Fruit fly (Drosophila melanogaster) whole organism, embryonic: Measurements from ENCODE around the gene Trm7-32.

ENCODE experiments used
- Bdp1 ChIP-seq: fragments of 200-800 bp; sonication (Bioruptor generic); optimal IDR thresholded peaks from 3 replicates; lab custom pipeline; 2016; ENCODE audit warnings: missing biosample characterization, missing genetic modification characterization
- BtbVII ChIP-seq: fragments of 200-800 bp; sonication (Bioruptor generic); optimal IDR thresholded peaks from 3 replicates; lab custom pipeline; 2017; ENCODE audit warnings: missing biosample characterization, mild to moderate bottlenecking, missing genetic modification characterization
- C15 ChIP-seq: fragments of 200-800 bp; sonication (Bioruptor generic); IDR thresholded peaks from 3 replicates; pipeline ENCODE4 v1.3.6; 2022; ENCODE audit warnings: missing biosample characterization, missing genetic modification characterization
- CG12744 ChIP-seq: fragments of 200-800 bp; sonication (Bioruptor generic); optimal IDR thresholded peaks from 2 replicates; lab custom pipeline; 2016; ENCODE audit warnings: missing biosample characterization, missing genetic modification characterization
- CG14710 ChIP-seq: fragments of 200-800 bp; sonication (Bioruptor generic); optimal IDR thresholded peaks from 3 replicates; lab custom pipeline; 2019; ENCODE audit warnings: missing biosample characterization, mild to moderate bottlenecking, missing genetic modification characterization, moderate library complexity
- CG15011 ChIP-seq: fragments of 200-800 bp; sonication (Bioruptor generic); optimal IDR thresholded peaks from 3 replicates; lab custom pipeline; 2018; ENCODE audit warnings: missing biosample characterization, mild to moderate bottlenecking, missing genetic modification characterization
- CG15073 ChIP-seq: fragments of 200-800 bp; sonication (Bioruptor generic); optimal IDR thresholded peaks from 2 replicates; lab custom pipeline; 2016; ENCODE audit warnings: missing biosample characterization, missing genetic modification characterization
- CG1647 ChIP-seq: fragments of 200-800 bp; sonication (Bioruptor generic); optimal IDR thresholded peaks from 3 replicates; lab custom pipeline; 2016; ENCODE audit warnings: missing biosample characterization, missing genetic modification characterization
- CG16815 ChIP-seq: fragments of 200-800 bp; sonication (Bioruptor generic); optimal IDR thresholded peaks from 3 replicates; lab custom pipeline; 2017; ENCODE audit warnings: missing biosample characterization, mild to moderate bottlenecking, missing genetic modification characterization
- CG17385 ChIP-seq: fragments of 200-800 bp; sonication (Bioruptor generic); optimal IDR thresholded peaks from 3 replicates; lab custom pipeline; 2018; ENCODE audit warnings: missing biosample characterization, mild to moderate bottlenecking, missing genetic modification characterization
- CG17829 ChIP-seq: fragments of 200-800 bp; optimal IDR thresholded peaks from 2 replicates; lab custom pipeline; 2019; ENCODE audit warnings: missing biosample characterization, mild to moderate bottlenecking, missing genetic modification characterization, moderate library complexity
- CG1792 ChIP-seq: fragments of 200-800 bp; sonication (Bioruptor generic); optimal IDR thresholded peaks from 2 replicates; lab custom pipeline; 2016; ENCODE audit warnings: missing biosample characterization, missing genetic modification characterization
- CG2120 ChIP-seq: fragments of 200-800 bp; sonication (Bioruptor generic); optimal IDR thresholded peaks from 3 replicates; lab custom pipeline; 2016; ENCODE audit warnings: missing biosample characterization, missing genetic modification characterization
- CG31388 ChIP-seq: fragments of 200-800 bp; sonication (Bioruptor generic); optimal IDR thresholded peaks from 2 replicates; lab custom pipeline; 2016; ENCODE audit warnings: missing biosample characterization, missing genetic modification characterization
- CG7786 ChIP-seq: fragments of 200-800 bp; sonication (Bioruptor generic); optimal IDR thresholded peaks from 2 replicates; lab custom pipeline; 2016; ENCODE audit warnings: missing biosample characterization, missing genetic modification characterization
- CG8359 ChIP-seq: fragments of 200-800 bp; sonication (Bioruptor generic); optimal IDR thresholded peaks from 2 replicates; lab custom pipeline; 2017; ENCODE audit warnings: missing biosample characterization, mild to moderate bottlenecking, missing genetic modification characterization, borderline replicate concordance
- CG8765 ChIP-seq: fragments of 200-800 bp; sonication (Bioruptor generic); IDR thresholded peaks from 2 replicates; pipeline ENCODE4 v1.3.6; 2022; ENCODE audit warnings: missing biosample characterization, missing genetic modification characterization
- CG9727 ChIP-seq: fragments of 200-800 bp; sonication (Bioruptor generic); optimal IDR thresholded peaks from 3 replicates; lab custom pipeline; 2017; ENCODE audit warnings: missing biosample characterization, mild to moderate bottlenecking, missing genetic modification characterization
- Camta ChIP-seq: fragments of 200-800 bp; sonication (Bioruptor generic); optimal IDR thresholded peaks from 2 replicates; lab custom pipeline; 2016; ENCODE audit warnings: missing biosample characterization, missing genetic modification characterization
- D19A ChIP-seq: fragments of 200-800 bp; optimal IDR thresholded peaks from 3 replicates; lab custom pipeline; 2019; ENCODE audit warnings: missing biosample characterization, mild to moderate bottlenecking, missing genetic modification characterization, moderate library complexity
- GATAe ChIP-seq: fragments of 200-800 bp; sonication (Bioruptor generic); conservative IDR thresholded peaks from 2 replicates; pipeline ENCODE4 v1.3.6; 2022; ENCODE audit warnings: missing biosample characterization, missing genetic modification characterization
- HHEX ChIP-seq: fragments of 200-800 bp; sonication (Bioruptor generic); optimal IDR thresholded peaks from 3 replicates; lab custom pipeline; 2017; ENCODE audit warnings: missing biosample characterization, mild to moderate bottlenecking, missing genetic modification characterization, missing genetic modification reagents
- Mad ChIP-seq: fragments of 200-800 bp; sonication (Bioruptor generic); optimal IDR thresholded peaks from 2 replicates; lab custom pipeline; 2016; ENCODE audit warnings: missing biosample characterization, missing genetic modification characterization
- NFAT ChIP-seq: fragments of 200-800 bp; sonication (Bioruptor generic); IDR thresholded peaks from 2 replicates; pipeline ENCODE4 v1.3.6; 2022; ENCODE audit warnings: missing biosample characterization, missing genetic modification characterization
- Nf-YC ChIP-seq: fragments of 200-800 bp; optimal IDR thresholded peaks from 3 replicates; lab custom pipeline; 2019; ENCODE audit warnings: missing biosample characterization, mild to moderate bottlenecking, missing genetic modification characterization, moderate library complexity
- Sry-δ ChIP-seq: fragments of 200-800 bp; sonication (Bioruptor generic); optimal IDR thresholded peaks from 2 replicates; lab custom pipeline; 2016; ENCODE audit warnings: missing biosample characterization, missing genetic modification characterization
- bsh ChIP-seq, 2 experiments: fragments of 200-800 bp; sonication (Bioruptor generic); optimal IDR thresholded peaks; 2 replicates each; lab custom pipeline; 2017 to 2018; ENCODE audit warnings: mild to moderate bottlenecking in 2 of 2, missing biosample characterization in 2 of 2, missing genetic modification characterization in 2 of 2, moderate library complexity in 1 of 2
- chn ChIP-seq: fragments of 200-800 bp; sonication (Bioruptor generic); optimal IDR thresholded peaks from 2 replicates; lab custom pipeline; 2016; ENCODE audit warnings: missing biosample characterization, missing genetic modification characterization
- croc ChIP-seq: fragments of 200-800 bp; sonication (Bioruptor generic); conservative IDR thresholded peaks from 3 replicates; pipeline ENCODE4 v1.3.6; 2022; ENCODE audit warnings: missing biosample characterization, missing genetic modification characterization
- da ChIP-seq: fragments of 200-800 bp; sonication (Bioruptor generic); optimal IDR thresholded peaks from 2 replicates; lab custom pipeline; 2016; ENCODE audit warnings: missing biosample characterization, missing genetic modification characterization
- dan ChIP-seq: fragments of 200-800 bp; sonication (Bioruptor generic); IDR thresholded peaks from 2 replicates; pipeline ENCODE4 v1.3.6; 2022; ENCODE audit warnings: missing biosample characterization, missing genetic modification characterization
- disco-r ChIP-seq: fragments of 200-800 bp; sonication (Bioruptor generic); optimal IDR thresholded peaks from 2 replicates; lab custom pipeline; 2016; ENCODE audit warnings: missing biosample characterization, missing genetic modification characterization
- kah ChIP-seq: fragments of 200-800 bp; sonication (Bioruptor generic); optimal IDR thresholded peaks from 2 replicates; lab custom pipeline; 2018; ENCODE audit warnings: missing biosample characterization, mild to moderate bottlenecking, missing genetic modification characterization
- knrl ChIP-seq: fragments of 200-800 bp; sonication (Bioruptor generic); IDR thresholded peaks from 3 replicates; pipeline ENCODE4 v1.3.6; 2022; ENCODE audit warnings: missing biosample characterization, missing genetic modification characterization; ENCODE audit not compliant: partially characterized antibody
- lbe ChIP-seq: fragments of 200-800 bp; sonication (Bioruptor generic); optimal IDR thresholded peaks from 2 replicates; lab custom pipeline; 2016; ENCODE audit warnings: missing biosample characterization, mild to moderate bottlenecking, missing genetic modification characterization
- lilli ChIP-seq: fragments of 200-800 bp; sonication (Bioruptor generic); optimal IDR thresholded peaks from 3 replicates; lab custom pipeline; 2016; ENCODE audit warnings: missing biosample characterization, missing genetic modification characterization
- nom ChIP-seq: fragments of 200-800 bp; sonication (Bioruptor generic); optimal IDR thresholded peaks from 2 replicates; lab custom pipeline; 2017; ENCODE audit warnings: missing biosample characterization, missing genetic modification characterization, mild to moderate bottlenecking, moderate library complexity, missing genetic modification reagents
- p53 ChIP-seq: fragments of 200-800 bp; sonication (Bioruptor generic); optimal IDR thresholded peaks from 2 replicates; lab custom pipeline; 2016; ENCODE audit warnings: missing biosample characterization, missing genetic modification characterization
- pnt ChIP-seq: fragments of 200-800 bp; sonication (Bioruptor generic); optimal IDR thresholded peaks from 3 replicates; lab custom pipeline; 2016; ENCODE audit warnings: missing biosample characterization, missing genetic modification characterization
- prd ChIP-seq, 3 experiments: fragments of >200 bp in 2 of 3; fragments of 200-800 bp in 1 of 3; sonication (Bioruptor generic) in 1 of 3; optimal IDR thresholded peaks in 2 of 3; IDR thresholded peaks in 1 of 3; 2 replicates in 2 of 3; 3 replicates in 1 of 3; pipeline versions ENCODE4 v1.3.6 to Lab custom; 2017 to 2022; ENCODE audit warnings: missing biosample characterization in 1 of 3, missing genetic modification characterization in 1 of 3
- pum ChIP-seq: fragments of 200-800 bp; sonication (Bioruptor generic); optimal IDR thresholded peaks from 2 replicates; lab custom pipeline; 2016; ENCODE audit warnings: missing biosample characterization, missing genetic modification characterization
- sens ChIP-seq: fragments of 200-800 bp; sonication (Bioruptor generic); peaks from one replicate; lab custom pipeline; 2016; ENCODE audit warnings: missing biosample characterization, missing genetic modification characterization
- sug ChIP-seq: fragments of 200-800 bp; optimal IDR thresholded peaks from 2 replicates; lab custom pipeline; 2019; ENCODE audit warnings: missing biosample characterization, mild to moderate bottlenecking, missing genetic modification characterization, moderate library complexity
- tin ChIP-seq: fragments of 200-800 bp; sonication (Bioruptor generic); optimal IDR thresholded peaks from 3 replicates; lab custom pipeline; 2016; ENCODE audit warnings: missing biosample characterization, missing genetic modification characterization
- tna ChIP-seq: fragments of 200-800 bp; sonication (Bioruptor generic); IDR thresholded peaks from 2 replicates; pipeline ENCODE4 v1.3.6; 2022; ENCODE audit warnings: missing biosample characterization, missing genetic modification characterization; ENCODE audit not compliant: partially characterized antibody
- trh ChIP-seq: fragments of 200-800 bp; sonication (Bioruptor generic); optimal IDR thresholded peaks from 2 replicates; lab custom pipeline; 2016; ENCODE audit warnings: missing biosample characterization, missing genetic modification characterization
- tup ChIP-seq: fragments of 200-800 bp; sonication (Bioruptor generic); optimal IDR thresholded peaks from 2 replicates; lab custom pipeline; 2016; ENCODE audit warnings: missing biosample characterization, mild to moderate bottlenecking, missing genetic modification characterization, moderate library complexity
- unc-4 ChIP-seq: fragments of 200-800 bp; sonication (Bioruptor generic); IDR thresholded peaks from 2 replicates; pipeline ENCODE4 v1.3.6; 2022; ENCODE audit warnings: missing biosample characterization, missing genetic modification characterization; ENCODE audit not compliant: partially characterized antibody
- zen ChIP-seq: fragments of 200-800 bp; sonication (Bioruptor generic); optimal IDR thresholded peaks from 3 replicates; lab custom pipeline; 2018; ENCODE audit warnings: missing biosample characterization, mild to moderate bottlenecking, missing genetic modification characterization, moderate library complexity

The Trm7-32 gene

DNA sequence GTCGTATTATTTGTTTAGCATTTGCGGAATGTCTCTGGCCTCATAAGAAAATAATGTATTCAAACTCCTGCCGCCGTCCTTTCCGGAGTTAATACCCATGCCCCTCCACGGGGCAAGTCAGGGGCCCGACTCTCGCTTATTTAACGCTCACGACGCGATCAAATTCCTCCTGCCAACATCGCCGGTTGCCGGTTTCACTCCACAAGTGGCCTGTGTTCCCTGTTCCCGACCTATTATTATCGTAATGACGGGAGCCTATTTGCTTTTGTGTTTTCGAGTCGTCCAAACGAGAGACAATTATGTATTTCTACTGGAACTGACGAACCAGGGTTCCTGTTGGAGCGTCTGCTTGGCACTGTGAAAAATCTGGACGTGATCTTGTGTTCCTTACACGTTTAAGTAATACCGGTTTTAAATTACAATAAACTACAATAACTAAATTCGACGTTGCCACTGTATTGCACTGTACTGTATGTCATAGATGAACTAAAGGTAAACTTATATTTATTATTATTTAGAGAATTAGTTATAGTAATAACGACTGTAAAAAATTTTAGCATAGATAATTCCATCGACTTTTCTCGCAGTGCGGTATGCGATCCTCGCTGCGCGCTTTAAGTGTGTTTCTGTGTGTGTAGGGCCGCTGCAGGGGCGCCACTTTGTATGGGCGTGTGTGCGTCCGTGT, 12.1 kb downstream of the Trm7-32 start (continued):
- TF ChIP-seq NFAT (GFP tag; lab: Robert Waterston, UW) (0 out of 2 replicates have a peak, but pooled peaks have one; percentile 19), unc-4 (GFP tag; lab: Robert Waterston, UW) (no peak), CG15073 (GFP tag; lab: Kevin White, UChicago) (no peak), Sry-δ (GFP tag; lab: Kevin White, UChicago) (no peak), CG15011 (GFP tag; lab: Kevin White, UChicago) (peak; percentile 0), CG12744 (GFP tag; lab: Kevin White, UChicago) (no peak), CG1792 (no peak), CG7786 (GFP tag; lab: Kevin White, UChicago) (peak; percentile 31), chn (GFP tag; lab: Kevin White, UChicago) (peak; percentile 29), disco-r (GFP tag; lab: Kevin White, UChicago) (no peak), CG17829 (tag; lab: Kevin White, UChicago) (peak; percentile 81), croc (peak; percentile 46; the same call in 2 of the 3 replicates), sens (GFP tag; lab: Kevin White, UChicago) (peak; percentile 78), CG14710 (tag; lab: Kevin White, UChicago) (peak; percentile 79), pum (GFP tag; lab: Kevin White, UChicago) (peak; percentile 25), trh (no peak), CG8765 (GFP tag; lab: Robert Waterston, UW) (peak; percentile 68), dan (GFP tag; lab: Robert Waterston, UW) (no peak; the same call in 1 of the 2 replicates), tna (GFP tag; lab: Robert Waterston, UW) (no peak), bsh (GFP tag; optimal IDR thresholded peaks at IDR 0.05; lab: Kevin White, UChicago) (peak; percentile 43 to 81), Mad (GFP tag; lab: Kevin White, UChicago) (peak; percentile 8), GATAe (no peak), CG16815 (GFP tag; lab: Kevin White, UChicago) (peak; percentile 83), BtbVII (GFP tag; lab: Kevin White, UChicago) (no peak), CG9727 (peak; percentile 89), tin (GFP tag; lab: Kevin White, UChicago) (peak; percentile 43), CG1647 (no peak), HHEX (GFP tag; lab: Kevin White, UChicago) (no peak), Camta (GFP tag; lab: Kevin White, UChicago) (no peak), prd (optimal IDR thresholded peaks at IDR 0.05; lab: Kevin White, UChicago) (no peak), prd (GFP tag; IDR thresholded peaks at IDR 0.05; lab: Robert Waterston, UW) (peak; percentile 75), CG2120 (no peak), knrl (no peak), da (GFP tag; lab: Kevin White, UChicago) (no peak), tup (GFP tag; lab: Kevin White, UChicago) (peak; percentile 18), Nf-YC (tag; lab: Kevin White, UChicago) (no peak), lilli (GFP tag; lab: Kevin White, UChicago) (peak; percentile 27), C15 (no peak), nom (GFP tag; lab: Kevin White, UChicago) (peak; percentile 76), CG17385 (GFP tag; lab: Kevin White, UChicago) (peak; percentile 2), pnt (no peak), D19A (tag; lab: Kevin White, UChicago) (peak; percentile 64), sug (tag; lab: Kevin White, UChicago) (no peak), Bdp1 (GFP tag; lab: Kevin White, UChicago) (no peak), CG31388 (GFP tag; lab: Kevin White, UChicago) (no peak), zen (tag; lab: Kevin White, UChicago) (peak; percentile 72), lbe (GFP tag; lab: Kevin White, UChicago) (peak; percentile 58), p53 (GFP tag; lab: Kevin White, UChicago) (no peak), CG8359 (GFP tag; lab: Kevin White, UChicago) (peak; percentile 22), kah (GFP tag; lab: Kevin White, UChicago) (peak; percentile 79)
